Worm (Caenorhabditis elegans) whole organism, young adult: ENCODE measurements around the gene pdf-2.

Experiments
- B0019.2 ChIP-seq: fragments of 200-800 bp; sonication (Bioruptor generic); conservative IDR thresholded peaks from 2 replicates; pipeline ENCODE4 v1.3.6; 2022; ENCODE audit warnings: missing genetic modification reagents, missing genetic modification characterization, missing compliant biosample characterization
- F23B12.7 ChIP-seq: sonication (generic microtip); optimal IDR thresholded peaks from 2 replicates; lab custom pipeline; 2017; ENCODE audit warnings: missing genetic modification characterization, mild to moderate bottlenecking, missing compliant biosample characterization, antibody characterized with exemption, moderate library complexity; ENCODE audit not compliant: insufficient read depth
- Y53G8AR.9 ChIP-seq: fragments of 200-800 bp; sonication (Bioruptor generic); conservative IDR thresholded peaks from 2 replicates; pipeline ENCODE4 v1.3.6; 2022; ENCODE audit warnings: missing genetic modification reagents, missing genetic modification characterization, missing compliant biosample characterization
- Y67H2A.10 ChIP-seq: fragments of 200-800 bp; sonication (Bioruptor generic); conservative IDR thresholded peaks from 2 replicates; pipeline ENCODE4 v1.3.6; 2022; ENCODE audit warnings: missing genetic modification reagents, missing genetic modification characterization, missing compliant biosample characterization
- aptf-2 ChIP-seq: fragments of 200-800 bp; sonication (Bioruptor generic); conservative IDR thresholded peaks from 2 replicates; pipeline ENCODE4 v1.3.6; 2022; ENCODE audit warnings: missing genetic modification reagents, missing genetic modification characterization, missing compliant biosample characterization
- attf-3 ChIP-seq: fragments of 200-800 bp; sonication (Bioruptor generic); conservative IDR thresholded peaks from 2 replicates; pipeline ENCODE4 v1.3.6; 2022; ENCODE audit warnings: missing genetic modification reagents, missing genetic modification characterization, missing compliant biosample characterization
- die-1 ChIP-seq: sonication (generic microtip); optimal IDR thresholded peaks from 2 replicates; lab custom pipeline; 2016; ENCODE audit warnings: missing genotype, mild to moderate bottlenecking, missing genetic modification characterization, missing compliant biosample characterization
- dox-1 ChIP-seq: fragments of 200-800 bp; sonication (Bioruptor generic); IDR thresholded peaks from 2 replicates; pipeline ENCODE4 v1.3.6; 2022; ENCODE audit warnings: missing genetic modification reagents, missing genetic modification characterization, missing compliant biosample characterization
- hmg-20 ChIP-seq: fragments of 200-800 bp; sonication (Bioruptor generic); IDR thresholded peaks from 2 replicates; pipeline ENCODE4 v1.3.6; 2022; ENCODE audit warnings: missing genetic modification reagents, missing genetic modification characterization, missing compliant biosample characterization
- lir-1 ChIP-seq: fragments of 200-800 bp; sonication (Bioruptor generic); conservative IDR thresholded peaks from 2 replicates; pipeline ENCODE4 v1.3.6; 2022; ENCODE audit warnings: missing genetic modification reagents, missing genetic modification characterization, missing compliant biosample characterization
- madf-3 ChIP-seq: fragments of 200-800 bp; sonication (Bioruptor generic); IDR thresholded peaks from 2 replicates; pipeline ENCODE4 v1.3.6; 2022; ENCODE audit warnings: missing genetic modification reagents, missing genetic modification characterization, missing compliant biosample characterization
- mes-4 ChIP-seq: sonication (generic microtip); optimal IDR thresholded peaks from 2 replicates; lab custom pipeline; 2016; ENCODE audit warnings: missing genotype, missing genetic modification characterization, missing compliant biosample characterization
- rcor-1 ChIP-seq: fragments of 200-800 bp; sonication (Bioruptor generic); IDR thresholded peaks from 2 replicates; pipeline ENCODE4 v1.3.6; 2022; ENCODE audit warnings: missing genetic modification reagents, missing genetic modification characterization, missing compliant biosample characterization
- rec-8 ChIP-seq, 2 experiments: sonication (generic microtip); optimal IDR thresholded peaks; 2 replicates each; lab custom pipeline; 2016; ENCODE audit warnings: mild to moderate bottlenecking in 2 of 2, missing genetic modification characterization in 2 of 2, missing genetic modification reagents in 2 of 2, missing genotype in 2 of 2, missing biosample characterization in 1 of 2, missing compliant biosample characterization in 1 of 2, moderate library complexity in 1 of 2
- unc-62 ChIP-seq: fragments of 150-350 bp; optimal IDR thresholded peaks from 2 replicates; lab custom pipeline; 2014; ENCODE audit warnings: missing biosample characterization, missing genetic modification reagents, missing genetic modification characterization
- xnd-1 ChIP-seq: sonication (generic microtip); optimal IDR thresholded peaks from 2 replicates; lab custom pipeline; 2016; ENCODE audit warnings: missing genotype, missing genetic modification reagents, missing genetic modification characterization, missing compliant biosample characterization
- zfh-2 ChIP-seq: fragments of 200-800 bp; sonication (Bioruptor generic); conservative IDR thresholded peaks from 2 replicates; pipeline ENCODE4 v1.3.6; 2022; ENCODE audit warnings: missing genetic modification reagents, missing genetic modification characterization, missing compliant biosample characterization
- zim-3 ChIP-seq: sonication (generic microtip); optimal IDR thresholded peaks from 2 replicates; lab custom pipeline; 2017; ENCODE audit warnings: mild to moderate bottlenecking, missing genetic modification characterization, moderate library complexity, missing compliant biosample characterization
- ztf-25 ChIP-seq: fragments of 200-800 bp; sonication (Bioruptor generic); IDR thresholded peaks from 2 replicates; pipeline ENCODE4 v1.3.6; 2022; ENCODE audit warnings: missing genetic modification reagents, missing genetic modification characterization, missing compliant biosample characterization

Gene pdf-2

ce11 chrX:2212141-2212540 lies 49.0 kb downstream of the pdf-2 start:
- TF ChIP-seq attf-3 (no peak), unc-62 (GFP tag; lab: Kevin White, UChicago) (no peak), zfh-2 (GFP tag; lab: Robert Waterston, UW) (0 out of 2 replicates have a peak, but pooled peaks have one; percentile 13)

ce11 chrX:2212712-2213111 lies 49.5 kb downstream of the pdf-2 start:
- no peak for TF ChIP-seq rcor-1
- no peak for TF ChIP-seq rec-8 (tag; optimal IDR thresholded peaks at IDR 0.05; lab: Kevin White, UChicago)
- no peak for TF ChIP-seq dox-1 (GFP tag; lab: Robert Waterston, UW)
- TF ChIP-seq F23B12.7 (tag; lab: Kevin White, UChicago), result no peak
- TF ChIP-seq ztf-25 (GFP tag; lab: Robert Waterston, UW), result no peak
- TF ChIP-seq aptf-2 (GFP tag; lab: Robert Waterston, UW), result no peak
- no peak for TF ChIP-seq zim-3 (tag; lab: Kevin White, UChicago)
- no peak for TF ChIP-seq Y53G8AR.9 (GFP tag; lab: Robert Waterston, UW)
- TF ChIP-seq hmg-20 (GFP tag; lab: Robert Waterston, UW), result no peak
- no peak for TF ChIP-seq mes-4 (tag; lab: Kevin White, UChicago)
- no peak for TF ChIP-seq B0019.2
- TF ChIP-seq die-1 (tag; lab: Kevin White, UChicago), result no peak
- TF ChIP-seq Y67H2A.10 (GFP tag; lab: Robert Waterston, UW), result no peak
- no peak for TF ChIP-seq lir-1 (GFP tag; lab: Robert Waterston, UW)
- TF ChIP-seq madf-3 (GFP tag; lab: Robert Waterston, UW), result no peak
- no peak for TF ChIP-seq xnd-1
- TF ChIP-seq, all 124 proteins: peak for 0
